Fruit fly (Drosophila melanogaster): Measurements from ENCODE around the gene Hsp23.

The Hsp23 gene

dm6 chr3L:9360217-9360692 is 21.4 kb upstream of the Hsp23 start, which contains the start of gene Pdxk (continued):
- TF ChIP-seq CG7372 (GFP tag; IDR thresholded peaks at IDR 0.05): no peak
- TF ChIP-seq Poxn (GFP tag; IDR thresholded peaks at IDR 0.05): no peak
- no peak for TF ChIP-seq CG10565 (GFP tag; optimal IDR thresholded peaks at IDR 0.05)
- TF ChIP-seq CG4854 (GFP tag; optimal IDR thresholded peaks at IDR 0.05): no peak
- TF ChIP-seq fd96Cb (tag; optimal IDR thresholded peaks at IDR 0.05): no peak
- no peak for TF ChIP-seq bcd (GFP tag; optimal IDR thresholded peaks at IDR 0.05)
- TF ChIP-seq CG15073 (GFP tag; optimal IDR thresholded peaks at IDR 0.05): no peak
- TF ChIP-seq CG11456 (GFP tag; IDR thresholded peaks at IDR 0.05): no peak
- TF ChIP-seq fd64A (GFP tag; optimal IDR thresholded peaks at IDR 0.05): peak; percentile 40
- no peak for TF ChIP-seq TFAM (GFP tag; optimal IDR thresholded peaks at IDR 0.05)
- TF ChIP-seq gt (GFP tag; IDR thresholded peaks at IDR 0.05): no peak
- peak; percentile 81 for TF ChIP-seq Med (GFP tag)
- TF ChIP-seq Dek (tag; optimal IDR thresholded peaks at IDR 0.05): no peak
- TF ChIP-seq Tbp (GFP tag; optimal IDR thresholded peaks at IDR 0.05): no peak
- TF ChIP-seq CG11696 (GFP tag; IDR thresholded peaks at IDR 0.05): no peak
- TF ChIP-seq CG6689 (GFP tag; IDR thresholded peaks at IDR 0.05): no peak
- TF ChIP-seq Bteb2 (GFP tag; optimal IDR thresholded peaks at IDR 0.05): no peak
- no peak for TF ChIP-seq Fer2 (tag; optimal IDR thresholded peaks at IDR 0.05)
- no peak for TF ChIP-seq oc (tag; optimal IDR thresholded peaks at IDR 0.05)
- TF ChIP-seq CG15011 (GFP tag; optimal IDR thresholded peaks at IDR 0.05): no peak
- TF ChIP-seq nau (GFP tag; optimal IDR thresholded peaks at IDR 0.05): peak; percentile 46
- TF ChIP-seq Ets97D (GFP tag; optimal IDR thresholded peaks at IDR 0.05): no peak
- TF ChIP-seq CG9727 (GFP tag; optimal IDR thresholded peaks at IDR 0.05): no peak
- no peak for TF ChIP-seq Mad (GFP tag; optimal IDR thresholded peaks at IDR 0.05)
- TF ChIP-seq cwo (GFP tag; optimal IDR thresholded peaks at IDR 0.05): peak; percentile 25
- no peak for TF ChIP-seq CG13123 (GFP tag; optimal IDR thresholded peaks at IDR 0.05)
- TF ChIP-seq mld (GFP tag; IDR thresholded peaks at IDR 0.05; ENCODE audit: partially characterized antibody): no peak
- no peak for TF ChIP-seq CG43689 (GFP tag; IDR thresholded peaks at IDR 0.05)
- TF ChIP-seq CG13894 (tag; optimal IDR thresholded peaks at IDR 0.05): peak; percentile 26
- TF ChIP-seq pros (GFP tag; optimal IDR thresholded peaks at IDR 0.05): peak; percentile 42
- no peak for TF ChIP-seq CG1602 (GFP tag; optimal IDR thresholded peaks at IDR 0.05)
- TF ChIP-seq Dip3 (GFP tag; optimal IDR thresholded peaks at IDR 0.05): no peak
- no peak for TF ChIP-seq vnd (GFP tag; IDR thresholded peaks at IDR 0.05; ENCODE audit: partially characterized antibody)
- peak; percentile 15 for TF ChIP-seq CG6254 (GFP tag; optimal IDR thresholded peaks at IDR 0.05)
- peak; percentile 62 for TF ChIP-seq pzg (GFP tag; optimal IDR thresholded peaks at IDR 0.05)
- peak; percentile 71 for TF ChIP-seq grn (GFP tag; optimal IDR thresholded peaks at IDR 0.05)
- TF ChIP-seq gsb (GFP tag; IDR thresholded peaks at IDR 0.05): no peak
- TF ChIP-seq CG34376 (GFP tag; optimal IDR thresholded peaks at IDR 0.05): peak; percentile 93
- TF ChIP-seq ap (GFP tag; IDR thresholded peaks at IDR 0.05): no peak
- TF ChIP-seq Hr39 (optimal IDR thresholded peaks at IDR 0.05): no peak
- TF ChIP-seq tio (GFP tag; optimal IDR thresholded peaks at IDR 0.05): no peak
- TF ChIP-seq pfk (GFP tag; optimal IDR thresholded peaks at IDR 0.05): no peak
- TF ChIP-seq en (GFP tag; optimal IDR thresholded peaks at IDR 0.05): no peak
- TF ChIP-seq Atf6 (GFP tag; IDR thresholded peaks at IDR 0.05): no peak
- TF ChIP-seq CG12299 (tag; optimal IDR thresholded peaks at IDR 0.05): peak; percentile 28
- no peak for TF ChIP-seq sisA (GFP tag; IDR thresholded peaks at IDR 0.05)
- TF ChIP-seq Hr78 (GFP tag; optimal IDR thresholded peaks at IDR 0.05): peak in 1 of 2 experiments; percentile 65
- TF ChIP-seq CG13296 (GFP tag; optimal IDR thresholded peaks at IDR 0.05): peak; percentile 70
- no peak for TF ChIP-seq ash1 (GFP tag; optimal IDR thresholded peaks at IDR 0.05)
- peak; percentile 24 for TF ChIP-seq BtbVII (GFP tag; optimal IDR thresholded peaks at IDR 0.05)
- TF ChIP-seq insv (GFP tag; optimal IDR thresholded peaks at IDR 0.05): no peak
- peak; percentile 22 for TF ChIP-seq CG12071 (GFP tag; optimal IDR thresholded peaks at IDR 0.05)

Data from whole organism, embryonic.